Worm (Caenorhabditis elegans) whole organism, L2 larva: ENCODE measurements around the gene R151.8.

Experiments used
- ZK546.5 ChIP-seq: sonication (generic microtip); optimal IDR thresholded peaks from 2 replicates; lab custom pipeline; 2017; ENCODE audit warnings: missing biosample characterization, missing genetic modification characterization
- unc-55 ChIP-seq: fragments of 150-350 bp; sonication (generic microtip); optimal IDR thresholded peaks from 3 replicates; lab custom pipeline; 2014; ENCODE audit warnings: missing biosample characterization, missing genetic modification reagents, missing genetic modification characterization

DNA sequence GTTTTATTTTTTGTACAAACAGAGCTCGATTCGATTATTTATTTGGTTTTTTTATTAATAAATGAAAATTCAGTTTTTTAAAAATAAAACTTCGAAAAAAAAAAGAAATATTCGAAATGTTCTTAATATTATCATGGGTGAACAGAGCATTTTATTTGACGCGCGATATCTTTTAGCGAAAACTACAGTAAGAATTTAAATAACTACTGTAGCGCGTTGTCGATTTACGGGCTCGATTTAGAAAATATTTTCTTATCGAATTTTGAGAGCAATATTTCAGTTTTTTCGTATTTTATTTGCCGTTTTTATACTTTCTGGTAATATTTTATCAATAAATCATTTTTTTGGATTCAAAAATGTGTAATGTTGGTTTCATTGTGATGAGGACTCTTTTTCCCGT lies 8.5 kb downstream of the R151.8 start:
- TF ChIP-seq ZK546.5 (no peak), unc-55 (no peak)
